Fruit fly (Drosophila melanogaster) whole organism, prepupa: ENCODE data around the gene Meltrin.

Experiments used
- Blimp-1 ChIP-seq: fragments of 200-800 bp; sonication (Bioruptor generic); optimal IDR thresholded peaks from 3 replicates; lab custom pipeline; 2017; ENCODE audit warnings: missing biosample characterization, missing genetic modification characterization, mild to moderate bottlenecking, moderate library complexity, missing genetic modification reagents
- CG10631 ChIP-seq: fragments of 200-800 bp; sonication (Bioruptor generic); optimal IDR thresholded peaks from 2 replicates; lab custom pipeline; 2016; ENCODE audit warnings: missing biosample characterization, missing genetic modification characterization
- CG10669 ChIP-seq: fragments of 200-800 bp; sonication (Bioruptor generic); optimal IDR thresholded peaks from 3 replicates; lab custom pipeline; 2018; ENCODE audit warnings: missing biosample characterization, mild to moderate bottlenecking, missing genetic modification characterization, moderate library complexity
- CG11762 ChIP-seq: fragments of 200-800 bp; sonication (Bioruptor generic); optimal IDR thresholded peaks from 3 replicates; lab custom pipeline; 2016; ENCODE audit warnings: missing biosample characterization, missing genetic modification characterization; ENCODE audit not compliant: insufficient read depth
- CG11902 ChIP-seq: fragments of 200-800 bp; sonication (Bioruptor generic); optimal IDR thresholded peaks from 3 replicates; lab custom pipeline; 2016; ENCODE audit warnings: missing biosample characterization, missing genetic modification characterization
- CG15336 ChIP-seq: fragments of 200-800 bp; sonication (Bioruptor generic); IDR thresholded peaks from 2 replicates; pipeline ENCODE4 v1.3.6; 2022; ENCODE audit warnings: missing biosample characterization, missing genetic modification characterization
- CG1621 ChIP-seq: fragments of 200-800 bp; sonication (Bioruptor generic); optimal IDR thresholded peaks from 3 replicates; lab custom pipeline; 2018; ENCODE audit warnings: missing biosample characterization, mild to moderate bottlenecking, missing genetic modification characterization
- CG16779 ChIP-seq: fragments of 200-800 bp; sonication (Bioruptor generic); optimal IDR thresholded peaks from 3 replicates; lab custom pipeline; 2017; ENCODE audit warnings: missing biosample characterization, mild to moderate bottlenecking, missing genetic modification characterization
- CG3032 ChIP-seq: fragments of 200-800 bp; optimal IDR thresholded peaks from 2 replicates; lab custom pipeline; 2019; ENCODE audit warnings: missing biosample characterization, mild to moderate bottlenecking, missing genetic modification characterization, moderate library complexity
- CG31627 ChIP-seq: fragments of 200-800 bp; sonication (Bioruptor generic); optimal IDR thresholded peaks from 3 replicates; lab custom pipeline; 2016; ENCODE audit warnings: missing biosample characterization, missing genetic modification characterization
- CG32006 ChIP-seq: fragments of 200-800 bp; sonication (Bioruptor generic); optimal IDR thresholded peaks from 3 replicates; lab custom pipeline; 2017; ENCODE audit warnings: missing biosample characterization, mild to moderate bottlenecking, missing genetic modification characterization
- CG34406 ChIP-seq: fragments of 200-800 bp; sonication (Bioruptor generic); optimal IDR thresholded peaks from 3 replicates; lab custom pipeline; 2016; ENCODE audit warnings: missing biosample characterization, missing genetic modification characterization
- CG3919 ChIP-seq: fragments of 200-800 bp; sonication (Bioruptor generic); optimal IDR thresholded peaks from 3 replicates; lab custom pipeline; 2016; ENCODE audit warnings: missing biosample characterization, missing genetic modification characterization
- CG4318 ChIP-seq: fragments of 200-800 bp; sonication (Bioruptor generic); optimal IDR thresholded peaks from 3 replicates; lab custom pipeline; 2017; ENCODE audit warnings: missing biosample characterization, mild to moderate bottlenecking, missing genetic modification characterization
- CG6163 ChIP-seq: fragments of 200-800 bp; sonication (Bioruptor generic); IDR thresholded peaks from 3 replicates; pipeline ENCODE4 v1.3.6; 2022; ENCODE audit warnings: missing biosample characterization, missing genetic modification characterization
- CG6276 ChIP-seq: fragments of 200-800 bp; sonication (Bioruptor generic); optimal IDR thresholded peaks from 2 replicates; lab custom pipeline; 2017; ENCODE audit warnings: missing biosample characterization, mild to moderate bottlenecking, missing genetic modification characterization
- CG6792 ChIP-seq: fragments of 200-800 bp; sonication (Bioruptor generic); optimal IDR thresholded peaks from 3 replicates; lab custom pipeline; 2016; ENCODE audit warnings: missing biosample characterization, missing genetic modification characterization
- CG6854 ChIP-seq: fragments of 200-800 bp; sonication (Bioruptor generic); optimal IDR thresholded peaks from 2 replicates; lab custom pipeline; 2017; ENCODE audit warnings: missing biosample characterization, mild to moderate bottlenecking, missing genetic modification characterization
- CG7368 ChIP-seq: fragments of 200-800 bp; sonication (Bioruptor generic); optimal IDR thresholded peaks from 3 replicates; lab custom pipeline; 2016; ENCODE audit warnings: missing biosample characterization, missing genetic modification characterization
- CG8119 ChIP-seq: fragments of 200-800 bp; sonication (Bioruptor generic); IDR thresholded peaks from 3 replicates; pipeline ENCODE4 v1.3.6; 2022; ENCODE audit warnings: missing biosample characterization, missing genetic modification characterization
- CG8319 ChIP-seq: fragments of 200-800 bp; sonication (Bioruptor generic); optimal IDR thresholded peaks from 3 replicates; lab custom pipeline; 2016; ENCODE audit warnings: missing biosample characterization, missing genetic modification characterization
- CG9139 ChIP-seq: fragments of 200-800 bp; sonication (Bioruptor generic); optimal IDR thresholded peaks from 3 replicates; lab custom pipeline; 2017; ENCODE audit warnings: missing biosample characterization, mild to moderate bottlenecking, missing genetic modification characterization
- Eip75B ChIP-seq: fragments of 200-800 bp; sonication (Bioruptor generic); optimal IDR thresholded peaks from 3 replicates; lab custom pipeline; 2016; ENCODE audit warnings: missing biosample characterization, missing genetic modification characterization
- Eip78C ChIP-seq: fragments of 200-800 bp; sonication (Bioruptor generic); peaks from one replicate; lab custom pipeline; 2016; ENCODE audit warnings: missing biosample characterization, missing genetic modification characterization
- Eip93F ChIP-seq: fragments of 200-800 bp; sonication (Bioruptor generic); optimal IDR thresholded peaks from 2 replicates; lab custom pipeline; 2016; ENCODE audit warnings: missing biosample characterization, mild to moderate bottlenecking, missing genetic modification characterization
- Ets21C ChIP-seq: fragments of 200-800 bp; sonication (Bioruptor generic); optimal IDR thresholded peaks from 3 replicates; lab custom pipeline; 2016; ENCODE audit warnings: missing biosample characterization, missing genetic modification characterization
- Ets96B ChIP-seq: fragments of 200-800 bp; optimal IDR thresholded peaks from 2 replicates; lab custom pipeline; 2019; ENCODE audit warnings: missing biosample characterization, mild to moderate bottlenecking, missing genetic modification characterization, moderate library complexity
- Gug ChIP-seq: fragments of 200-800 bp; sonication (Bioruptor generic); IDR thresholded peaks from 2 replicates; pipeline ENCODE4 v1.3.6; 2022; ENCODE audit warnings: missing biosample characterization, missing genetic modification characterization
- Hr38 ChIP-seq: sonication (Bioruptor generic); optimal IDR thresholded peaks from 2 replicates; lab custom pipeline; 2016; ENCODE audit warnings: missing biosample characterization, missing genetic modification characterization
- Hr4 ChIP-seq: fragments of 200-800 bp; sonication (Bioruptor generic); optimal IDR thresholded peaks from 3 replicates; lab custom pipeline; 2016; ENCODE audit warnings: missing biosample characterization, missing genetic modification characterization
- Met ChIP-seq: fragments of 200-800 bp; sonication (Bioruptor generic); optimal IDR thresholded peaks from 3 replicates; lab custom pipeline; 2016; ENCODE audit warnings: missing biosample characterization, missing genetic modification characterization
- OdsH ChIP-seq: fragments of 200-800 bp; sonication (Bioruptor generic); optimal IDR thresholded peaks from 3 replicates; lab custom pipeline; 2016; ENCODE audit warnings: missing biosample characterization, missing genetic modification characterization
- Smox ChIP-seq: fragments of 200-800 bp; sonication (Bioruptor generic); optimal IDR thresholded peaks from 3 replicates; lab custom pipeline; 2016; ENCODE audit warnings: missing biosample characterization, missing genetic modification characterization
- Sox14 ChIP-seq: fragments of 200-800 bp; sonication (Bioruptor generic); optimal IDR thresholded peaks from 3 replicates; lab custom pipeline; 2016; ENCODE audit warnings: missing biosample characterization, missing genetic modification characterization
- Sox15 ChIP-seq: fragments of 200-800 bp; sonication (Bioruptor generic); optimal IDR thresholded peaks from 3 replicates; lab custom pipeline; 2016; ENCODE audit warnings: missing biosample characterization, missing genetic modification characterization
- achi ChIP-seq: fragments of 200-800 bp; sonication (Bioruptor generic); optimal IDR thresholded peaks from 3 replicates; lab custom pipeline; 2016; ENCODE audit warnings: missing biosample characterization, missing genetic modification characterization
- acj6 ChIP-seq: fragments of 200-800 bp; sonication (Bioruptor generic); optimal IDR thresholded peaks from 3 replicates; lab custom pipeline; 2016; ENCODE audit warnings: missing biosample characterization, missing genetic modification characterization
- cyc ChIP-seq: fragments of 200-800 bp; sonication (Bioruptor generic); optimal IDR thresholded peaks from 3 replicates; lab custom pipeline; 2016; ENCODE audit warnings: missing biosample characterization, missing genetic modification characterization
- dac ChIP-seq: fragments of 200-800 bp; sonication (Bioruptor generic); optimal IDR thresholded peaks from 2 replicates; lab custom pipeline; 2017; ENCODE audit warnings: missing biosample characterization, mild to moderate bottlenecking, missing genetic modification characterization
- dsx ChIP-seq: fragments of 200-800 bp; optimal IDR thresholded peaks from 3 replicates; lab custom pipeline; 2019; ENCODE audit warnings: missing biosample characterization, mild to moderate bottlenecking, missing genetic modification characterization, moderate library complexity; ENCODE audit not compliant: poor library complexity, severe bottlenecking
- eg ChIP-seq: fragments of 200-800 bp; sonication (Bioruptor generic); IDR thresholded peaks from 3 replicates; pipeline ENCODE4 v1.3.6; 2022; ENCODE audit warnings: missing biosample characterization, missing genetic modification characterization
- esn ChIP-seq: fragments of 200-800 bp; sonication (Bioruptor generic); optimal IDR thresholded peaks from 2 replicates; lab custom pipeline; 2016; ENCODE audit warnings: missing biosample characterization, mild to moderate bottlenecking, missing genetic modification characterization, moderate library complexity
- fd85E ChIP-seq: fragments of 200-800 bp; sonication (Bioruptor generic); optimal IDR thresholded peaks from 3 replicates; lab custom pipeline; 2016; ENCODE audit warnings: missing biosample characterization, missing genetic modification characterization
- fkh ChIP-seq: fragments of 200-800 bp; sonication (Bioruptor generic); optimal IDR thresholded peaks from 3 replicates; lab custom pipeline; 2017; ENCODE audit warnings: missing biosample characterization, mild to moderate bottlenecking, missing genetic modification characterization, moderate library complexity
- lz ChIP-seq: fragments of 200-800 bp; sonication (Bioruptor generic); optimal IDR thresholded peaks from 3 replicates; lab custom pipeline; 2016; ENCODE audit warnings: missing biosample characterization, missing genetic modification characterization
- net ChIP-seq: fragments of 200-800 bp; sonication (Bioruptor generic); optimal IDR thresholded peaks from 3 replicates; lab custom pipeline; 2016; ENCODE audit warnings: missing biosample characterization, missing genetic modification characterization
- pdm3 ChIP-seq: fragments of 200-800 bp; sonication (Bioruptor generic); optimal IDR thresholded peaks from 3 replicates; lab custom pipeline; 2016; ENCODE audit warnings: missing biosample characterization, missing genetic modification characterization
- salr ChIP-seq, 2 experiments: fragments of 200-800 bp; sonication (Bioruptor generic); optimal IDR thresholded peaks; 3 replicates each; lab custom pipeline; 2016 to 2018; ENCODE audit warnings: missing biosample characterization in 2 of 2, missing genetic modification characterization in 2 of 2, mild to moderate bottlenecking in 1 of 2
- spab ChIP-seq: fragments of 200-800 bp; sonication (Bioruptor generic); optimal IDR thresholded peaks from 2 replicates; lab custom pipeline; 2017; ENCODE audit warnings: missing biosample characterization, mild to moderate bottlenecking, missing genetic modification characterization, missing genetic modification reagents
- ss ChIP-seq, 2 experiments: fragments of 200-800 bp; sonication (Bioruptor generic); optimal IDR thresholded peaks; 2 replicates in 1 of 2; 3 replicates in 1 of 2; lab custom pipeline; 2017 to 2018; ENCODE audit warnings: mild to moderate bottlenecking in 2 of 2, missing biosample characterization in 2 of 2, missing genetic modification characterization in 2 of 2, moderate library complexity in 1 of 2
- vri ChIP-seq: fragments of 200-800 bp; sonication (Bioruptor generic); optimal IDR thresholded peaks from 3 replicates; lab custom pipeline; 2016; ENCODE audit warnings: missing biosample characterization, mild to moderate bottlenecking, missing genetic modification characterization

Gene Meltrin

dm6 chr3R:14711447-14712163 lies 14.5 kb upstream of the Meltrin start:
- peak; percentile 47 for TF ChIP-seq Eip75B (GFP tag; lab: Kevin White, UChicago)
- peak; percentile 68; the same call in 2 of the 3 replicates for TF ChIP-seq eg (GFP tag; lab: Robert Waterston, UW)
- TF ChIP-seq CG6792 = peak; percentile 58
- peak; percentile 39 for TF ChIP-seq achi (GFP tag; lab: Kevin White, UChicago)
- TF ChIP-seq fkh (GFP tag; lab: Kevin White, UChicago) = no peak
- TF ChIP-seq Smox (GFP tag; lab: Kevin White, UChicago) = peak; percentile 26
- peak; percentile 45; the same call in 1 of the 3 replicates for TF ChIP-seq CG8119 (GFP tag; lab: Robert Waterston, UW)
- TF ChIP-seq Met = peak; percentile 25
- peak; percentile 29 for TF ChIP-seq OdsH
- TF ChIP-seq CG16779 = peak; percentile 10
- TF ChIP-seq Ets96B (tag; lab: Kevin White, UChicago) = peak; percentile 54
- TF ChIP-seq CG9139 (GFP tag; lab: Kevin White, UChicago) = peak; percentile 22
- TF ChIP-seq CG6276 (GFP tag; lab: Kevin White, UChicago) = no peak
- TF ChIP-seq fd85E = no peak
- TF ChIP-seq spab (GFP tag; lab: Kevin White, UChicago) = peak; percentile 33
- no peak for TF ChIP-seq Eip93F (GFP tag; lab: Kevin White, UChicago)
- TF ChIP-seq acj6 (GFP tag; lab: Kevin White, UChicago) = peak; percentile 54
- TF ChIP-seq esn (GFP tag; lab: Kevin White, UChicago) = peak; percentile 26
- TF ChIP-seq Hr4 = no peak
- no peak for TF ChIP-seq CG4318 (GFP tag; lab: Kevin White, UChicago)
- no peak for TF ChIP-seq Hr38 (GFP tag; lab: Kevin White, UChicago)
- TF ChIP-seq pdm3 = peak; percentile 26
- peak; percentile 43 for TF ChIP-seq CG10669 (GFP tag; lab: Kevin White, UChicago)
- peak; percentile 11 for TF ChIP-seq net
- TF ChIP-seq CG3919 (GFP tag; lab: Kevin White, UChicago) = peak; percentile 39
- TF ChIP-seq CG34406 (GFP tag; lab: Kevin White, UChicago) = peak; percentile 50
- TF ChIP-seq cyc (GFP tag; lab: Kevin White, UChicago) = no peak
- TF ChIP-seq dac (GFP tag; lab: Kevin White, UChicago) = no peak
- TF ChIP-seq CG7368 (GFP tag; lab: Kevin White, UChicago) = peak; percentile 1
- TF ChIP-seq CG11762 (GFP tag; lab: Kevin White, UChicago) = peak; percentile 15
- TF ChIP-seq CG32006 (GFP tag; lab: Kevin White, UChicago) = no peak
- peak; percentile 14 for TF ChIP-seq lz
- peak in 1 of 2 experiments; percentile 35 for TF ChIP-seq ss (GFP tag; optimal IDR thresholded peaks at IDR 0.05; lab: Kevin White, UChicago)
- peak; percentile 9 for TF ChIP-seq Sox14
- TF ChIP-seq dsx (GFP tag; lab: Kevin White, UChicago) = peak; percentile 14
- peak; percentile 23 for TF ChIP-seq CG3032 (tag; lab: Kevin White, UChicago)
- TF ChIP-seq CG1621 = peak; percentile 26
- TF ChIP-seq vri = no peak
- no peak for TF ChIP-seq Ets21C (GFP tag; lab: Kevin White, UChicago)
- peak; percentile 46; the same call in 1 of the 3 replicates for TF ChIP-seq CG6163 (GFP tag; lab: Robert Waterston, UW)
- no peak for TF ChIP-seq Blimp-1
- TF ChIP-seq salr (GFP tag; optimal IDR thresholded peaks at IDR 0.05; lab: Kevin White, UChicago) = no peak
- no peak for TF ChIP-seq CG11902 (GFP tag; lab: Kevin White, UChicago)
- peak; percentile 12 for TF ChIP-seq CG10631 (GFP tag; lab: Kevin White, UChicago)
- TF ChIP-seq CG6854 (GFP tag; lab: Kevin White, UChicago) = no peak
- TF ChIP-seq CG31627 (GFP tag; lab: Kevin White, UChicago) = no peak
- peak; percentile 27 for TF ChIP-seq Sox15
- TF ChIP-seq Gug (GFP tag; lab: Robert Waterston, UW) = no peak
- no peak for TF ChIP-seq CG8319
- peak; percentile 66 for TF ChIP-seq CG15336 (GFP tag; lab: Robert Waterston, UW)
- peak; percentile 90 for TF ChIP-seq Eip78C (GFP tag; lab: Kevin White, UChicago)
